Fruit fly (Drosophila melanogaster) whole organism, wandering third instar larva: Measurements from ENCODE around the gene CG7272.

Experiments used
- CG32264 ChIP-seq: fragments of 200-800 bp; sonication (Bioruptor generic); optimal IDR thresholded peaks from 2 replicates; lab custom pipeline; 2016; ENCODE audit warnings: missing biosample characterization, missing genetic modification characterization
- CG9705 ChIP-seq: fragments of 200-800 bp; sonication (Bioruptor generic); optimal IDR thresholded peaks from 2 replicates; lab custom pipeline; 2018; ENCODE audit warnings: missing biosample characterization, mild to moderate bottlenecking, missing genetic modification characterization
- CrebA ChIP-seq: fragments of 200-800 bp; sonication (Bioruptor generic); optimal IDR thresholded peaks from 2 replicates; lab custom pipeline; 2016; ENCODE audit warnings: missing biosample characterization, mild to moderate bottlenecking, missing genetic modification characterization, borderline replicate concordance
- Dfd ChIP-seq: fragments of >200 bp; optimal IDR thresholded peaks from 2 replicates; lab custom pipeline; 2017; ENCODE audit warnings: missing biosample characterization, missing genetic modification characterization
- Dif ChIP-seq: fragments of 200-275, 200-300 bp; sonication (Bioruptor generic); optimal IDR thresholded peaks from 2 replicates; lab custom pipeline; 2018; ENCODE audit warnings: missing biosample characterization, missing genetic modification characterization; ENCODE audit not compliant: partially characterized antibody
- GATAd ChIP-seq: sonication (Bioruptor generic); optimal IDR thresholded peaks from 2 replicates; lab custom pipeline; 2016; ENCODE audit warnings: missing biosample characterization, missing genetic modification characterization
- HLH106 ChIP-seq: fragments of 200-800 bp; optimal IDR thresholded peaks from 3 replicates; lab custom pipeline; 2019; ENCODE audit warnings: missing biosample characterization, mild to moderate bottlenecking, missing genetic modification characterization, moderate library complexity
- Hnf4 ChIP-seq: fragments of 200-800 bp; sonication (Bioruptor generic); optimal IDR thresholded peaks from 2 replicates; lab custom pipeline; 2016; ENCODE audit warnings: missing biosample characterization, mild to moderate bottlenecking, missing genetic modification characterization
- Hr78 ChIP-seq: fragments of >200 bp; optimal IDR thresholded peaks from 2 replicates; lab custom pipeline; 2017; ENCODE audit warnings: missing biosample characterization, missing genetic modification characterization
- Hr83 ChIP-seq: fragments of 200-300 bp; sonication (Bioruptor generic); optimal IDR thresholded peaks from 2 replicates; lab custom pipeline; 2016; ENCODE audit warnings: missing biosample characterization, mild to moderate bottlenecking, missing genetic modification characterization, moderate library complexity; ENCODE audit not compliant: poor library complexity, severe bottlenecking
- Jra ChIP-seq: sonication (Bioruptor generic); optimal IDR thresholded peaks from 2 replicates; lab custom pipeline; 2016; ENCODE audit warnings: missing biosample characterization, missing genetic modification characterization
- Myc ChIP-seq: fragments of >200 bp; optimal IDR thresholded peaks from 2 replicates; lab custom pipeline; 2017
- Rel ChIP-seq, 2 experiments: fragments of 200-800 bp; sonication (Bioruptor generic) in 1 of 2; optimal IDR thresholded peaks; 2 replicates in 1 of 2; 3 replicates in 1 of 2; lab custom pipeline; 2016 to 2019; ENCODE audit warnings: mild to moderate bottlenecking in 2 of 2, missing biosample characterization in 2 of 2, missing genetic modification characterization in 2 of 2, moderate library complexity in 1 of 2
- Sp1 ChIP-seq: fragments of 200-800 bp; sonication (Bioruptor generic); optimal IDR thresholded peaks from 3 replicates; lab custom pipeline; 2019; ENCODE audit warnings: missing biosample characterization, mild to moderate bottlenecking, missing genetic modification characterization, moderate library complexity
- Vsx2 ChIP-seq: fragments of 200-300, 225-300 bp; sonication (Bioruptor generic); optimal IDR thresholded peaks from 2 replicates; lab custom pipeline; 2018; ENCODE audit warnings: missing biosample characterization, missing genetic modification characterization; ENCODE audit not compliant: partially characterized antibody
- br ChIP-seq: fragments of 200-800 bp; sonication (Bioruptor generic); optimal IDR thresholded peaks from 2 replicates; lab custom pipeline; 2016; ENCODE audit warnings: missing biosample characterization, missing genetic modification characterization
- dl ChIP-seq, 2 experiments: fragments of 175-275, 200-275 bp in 1 of 2; fragments of 200-275 bp in 1 of 2; sonication (Bioruptor generic); optimal IDR thresholded peaks; lab custom pipeline; 2018; ENCODE audit warnings: mild to moderate bottlenecking in 2 of 2, missing biosample characterization in 2 of 2, missing genetic modification characterization in 2 of 2, moderate library complexity in 2 of 2; ENCODE audit not compliant: partially characterized antibody in 2 of 2, insufficient read depth in 1 of 2
- dmrt93B ChIP-seq: fragments of 200-800 bp; sonication (Bioruptor generic); optimal IDR thresholded peaks from 2 replicates; lab custom pipeline; 2018; ENCODE audit warnings: missing biosample characterization, mild to moderate bottlenecking, missing genetic modification characterization
- dsf ChIP-seq: sonication (Bioruptor generic); optimal IDR thresholded peaks from 2 replicates; lab custom pipeline; 2016; ENCODE audit warnings: missing biosample characterization, missing genetic modification characterization, borderline replicate concordance
- ey ChIP-seq: fragments of 200-800 bp; sonication (Bioruptor generic); optimal IDR thresholded peaks from 2 replicates; lab custom pipeline; 2016; ENCODE audit warnings: missing biosample characterization, missing genetic modification characterization
- foxo ChIP-seq, 2 experiments: fragments of 200-800 bp; sonication (Bioruptor generic); optimal IDR thresholded peaks; 2 replicates in 1 of 2; 3 replicates in 1 of 2; lab custom pipeline; 2016 to 2017; ENCODE audit warnings: missing biosample characterization in 2 of 2, missing genetic modification characterization in 2 of 2
- fru ChIP-seq: fragments of 200-800 bp; sonication (Bioruptor generic); optimal IDR thresholded peaks from 3 replicates; lab custom pipeline; 2016; ENCODE audit warnings: missing biosample characterization, mild to moderate bottlenecking, missing genetic modification characterization
- h ChIP-seq: fragments of 200-800 bp; sonication (Bioruptor generic); optimal IDR thresholded peaks from 3 replicates; lab custom pipeline; 2016; ENCODE audit warnings: missing biosample characterization, mild to moderate bottlenecking, missing genetic modification characterization
- jim ChIP-seq: fragments of 175-275, 200-325 bp; sonication (Bioruptor generic); optimal IDR thresholded peaks from 2 replicates; lab custom pipeline; 2016; ENCODE audit warnings: missing biosample characterization, mild to moderate bottlenecking, missing genetic modification characterization
- psq ChIP-seq: fragments of 200-800 bp; sonication (Bioruptor generic); optimal IDR thresholded peaks from 3 replicates; lab custom pipeline; 2017; ENCODE audit warnings: missing biosample characterization, mild to moderate bottlenecking, missing genetic modification characterization, moderate library complexity
- sv ChIP-seq: fragments of 200-800 bp; sonication (Bioruptor generic); optimal IDR thresholded peaks from 3 replicates; lab custom pipeline; 2016; ENCODE audit warnings: missing biosample characterization, missing genetic modification characterization
- tai ChIP-seq: sonication (Bioruptor generic); optimal IDR thresholded peaks from 2 replicates; lab custom pipeline; 2016; ENCODE audit warnings: missing biosample characterization, missing genetic modification characterization
- usp ChIP-seq: fragments of >200 bp; optimal IDR thresholded peaks from 2 replicates; lab custom pipeline; 2017; ENCODE audit warnings: missing biosample characterization, missing genetic modification characterization
- woc ChIP-seq: sonication (Bioruptor generic); optimal IDR thresholded peaks from 2 replicates; lab custom pipeline; 2016; ENCODE audit warnings: missing biosample characterization, mild to moderate bottlenecking, missing genetic modification characterization

The CG7272 gene

DNA sequence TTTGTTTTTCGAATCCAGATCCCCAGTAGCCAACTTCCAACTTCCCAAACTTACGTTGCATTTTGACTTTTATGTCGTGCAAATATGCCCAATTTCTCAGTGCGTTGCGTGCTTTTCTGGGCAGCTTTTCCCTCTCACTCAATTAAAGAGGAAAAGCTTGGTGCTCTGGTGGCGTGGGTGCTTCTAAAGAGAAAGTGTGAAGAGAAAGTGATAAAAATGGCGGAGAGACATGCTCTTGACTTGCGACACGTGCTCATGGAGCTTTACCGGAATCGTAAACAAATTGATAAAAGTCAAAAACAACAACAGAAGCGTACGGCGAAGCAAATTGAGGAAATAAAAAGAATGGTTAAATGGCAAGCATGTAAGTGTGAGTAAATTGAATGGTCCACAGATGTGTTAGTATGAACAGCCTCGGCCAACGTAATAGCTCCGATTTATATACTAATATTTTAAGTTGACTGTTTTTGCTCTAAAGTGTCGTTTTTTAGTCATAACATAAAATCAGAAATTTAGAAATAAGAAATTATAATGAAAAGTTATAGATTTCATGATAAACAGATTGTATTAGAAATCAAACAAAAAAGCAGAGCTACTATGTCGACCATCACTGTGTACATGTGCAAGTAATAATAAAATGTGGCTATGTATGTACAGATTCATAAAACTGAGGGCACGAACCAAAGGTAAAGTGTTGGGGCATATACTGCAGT lies 6.7 kb upstream of the CG7272 start:
- TF ChIP-seq GATAd (GFP tag; lab: Kevin White, UChicago) (no peak), dsf (no peak), Hnf4 (GFP tag; lab: Kevin White, UChicago) (no peak), Myc (lab: Kevin White, UChicago) (no peak), sv (GFP tag; lab: Kevin White, UChicago) (no peak), tai (GFP tag; lab: Kevin White, UChicago) (no peak), dl (GFP tag; optimal IDR thresholded peaks at IDR 0.05; lab: Kevin White, UChicago; ENCODE audit: insufficient read depth in 1 of 2, partially characterized antibody in 2 of 2) (peak in 1 of 2 experiments; percentile 30), Dif (GFP tag; lab: Kevin White, UChicago) (peak; percentile 56), Vsx2 (GFP tag; lab: Kevin White, UChicago) (peak; percentile 80), CrebA (GFP tag; lab: Kevin White, UChicago) (no peak), Sp1 (GFP tag; lab: Kevin White, UChicago) (no peak), Rel (GFP tag; optimal IDR thresholded peaks at IDR 0.05; lab: Kevin White, UChicago) (no peak), Rel (tag; optimal IDR thresholded peaks at IDR 0.05; lab: Kevin White, UChicago) (no peak)

DNA sequence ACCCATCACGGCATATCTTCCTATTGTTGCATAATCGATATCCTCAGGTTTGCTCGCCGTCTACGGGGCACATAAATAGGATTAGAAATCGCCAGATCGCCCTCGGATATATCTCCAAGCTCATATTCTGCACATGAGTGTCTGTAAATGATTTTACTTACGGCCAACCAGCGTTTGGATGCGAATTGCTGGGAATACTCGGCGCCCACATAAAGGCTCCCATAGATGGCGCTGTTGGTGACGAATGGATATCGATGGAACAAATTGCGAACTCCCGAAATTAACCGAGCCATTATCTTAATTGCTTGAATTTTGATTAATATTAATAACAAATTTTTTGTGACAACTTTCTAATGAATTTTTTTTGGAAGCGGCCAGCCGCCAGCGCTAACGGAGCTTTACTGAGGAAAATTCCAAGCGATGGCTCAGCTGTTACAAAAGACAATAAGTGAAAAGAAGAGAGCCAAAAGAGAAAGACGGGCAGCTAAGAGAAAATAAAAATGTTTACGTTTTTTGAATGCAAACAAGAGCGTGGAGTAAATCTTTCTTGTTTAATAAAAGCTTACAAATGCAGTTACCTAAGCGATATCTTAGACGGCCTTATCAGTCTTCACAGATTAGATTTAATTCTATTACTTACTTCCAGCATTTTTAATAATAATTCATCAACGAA lies 6.0 kb upstream of the CG7272 start:
- TF ChIP-seq Dif (GFP tag; lab: Kevin White, UChicago) (no peak), Hr83 (GFP tag; lab: Kevin White, UChicago) (no peak), dmrt93B (GFP tag; lab: Kevin White, UChicago) (no peak), Dfd (no peak), foxo (GFP tag; optimal IDR thresholded peaks at IDR 0.05; lab: Kevin White, UChicago) (no peak), br (GFP tag; lab: Kevin White, UChicago) (no peak), h (GFP tag; lab: Kevin White, UChicago) (no peak), dsf (no peak), CG32264 (GFP tag; lab: Kevin White, UChicago) (no peak), Sp1 (GFP tag; lab: Kevin White, UChicago) (no peak), usp (no peak), jim (GFP tag; lab: Kevin White, UChicago) (no peak), HLH106 (tag; lab: Kevin White, UChicago) (no peak), woc (GFP tag; lab: Kevin White, UChicago) (no peak), ey (GFP tag; lab: Kevin White, UChicago) (no peak), Jra (GFP tag; lab: Kevin White, UChicago) (no peak)

DNA sequence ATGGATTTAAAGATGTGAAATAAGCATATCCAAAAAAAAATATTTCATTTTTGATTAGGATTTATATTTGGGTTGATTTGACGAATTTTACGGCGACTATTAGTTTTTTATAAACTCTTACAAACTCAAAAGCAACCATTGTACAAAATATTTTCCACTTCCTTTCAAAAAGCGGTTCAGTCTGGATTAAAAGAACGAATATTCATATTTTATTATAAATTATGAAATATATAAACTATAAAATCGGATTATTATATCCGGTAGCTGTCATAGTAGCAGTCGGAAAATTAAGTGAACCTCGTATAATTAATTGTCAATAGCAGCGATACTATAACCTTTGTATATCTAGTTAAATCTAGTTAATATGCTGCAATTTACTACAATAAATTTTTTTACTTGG lies 5.3 kb upstream of the CG7272 start, which contains the start of gene CG12355:
CG12355 (minus strand) TSS at position 101 of the 400 bp plus-strand sequence.
- TF ChIP-seq HLH106 (tag; lab: Kevin White, UChicago) (no peak), CrebA (GFP tag; lab: Kevin White, UChicago) (no peak), foxo (GFP tag; optimal IDR thresholded peaks at IDR 0.05; lab: Kevin White, UChicago) (no peak), usp (no peak), CG32264 (GFP tag; lab: Kevin White, UChicago) (no peak), dl (GFP tag; optimal IDR thresholded peaks at IDR 0.05; lab: Kevin White, UChicago; ENCODE audit: insufficient read depth in 1 of 2, partially characterized antibody in 2 of 2) (no peak), Dif (GFP tag; lab: Kevin White, UChicago) (no peak)

DNA sequence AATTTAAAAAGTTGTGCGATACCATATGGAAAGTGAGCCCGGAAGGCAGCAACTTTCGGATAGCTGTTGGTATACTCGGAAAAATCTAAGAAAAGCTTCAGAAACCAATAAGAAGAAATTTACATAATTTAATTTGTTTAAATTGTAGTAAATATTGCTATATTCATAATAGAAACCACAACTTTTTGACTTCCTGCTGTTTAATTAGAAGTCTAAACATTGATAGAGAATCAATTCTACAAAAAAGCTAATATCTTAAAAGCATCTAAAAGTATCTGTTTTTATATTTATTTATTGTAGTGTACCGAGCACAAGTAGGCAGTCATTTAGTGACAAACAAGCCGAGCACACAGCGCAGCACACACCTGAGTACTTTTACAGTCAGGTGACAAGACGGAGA lies 4.5 kb upstream of the CG7272 start, which contains the start of gene CG13455:
CG13455 (plus strand) TSS at position 301 of the 400 bp plus-strand sequence.
- TF ChIP-seq Rel (GFP tag; optimal IDR thresholded peaks at IDR 0.05; lab: Kevin White, UChicago), result no peak
- TF ChIP-seq Rel (tag; optimal IDR thresholded peaks at IDR 0.05; lab: Kevin White, UChicago), result no peak

DNA sequence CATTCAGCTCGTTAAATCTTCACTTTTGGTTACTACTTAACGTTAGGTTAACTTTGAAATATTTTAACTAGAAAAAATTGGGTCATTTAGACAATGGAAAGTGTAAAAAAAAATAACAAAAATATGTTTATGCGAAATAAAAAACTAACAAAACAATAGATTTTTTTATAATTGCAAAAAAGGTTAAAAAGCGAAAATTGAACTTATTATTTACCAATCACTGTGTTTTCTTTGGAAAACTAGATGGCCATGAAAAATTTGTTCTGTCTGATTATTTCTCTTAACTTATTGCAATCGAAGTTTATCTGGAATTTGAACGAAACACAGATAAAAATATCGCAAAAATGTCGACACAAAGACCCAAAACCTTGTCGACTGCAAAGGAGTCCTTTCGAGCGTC lies 2.8 kb upstream of the CG7272 start, which contains the start of gene CG7276:
CG7276 (plus strand) TSS at position 301 of the 400 bp plus-strand sequence.
- TF ChIP-seq br (GFP tag; lab: Kevin White, UChicago) (no peak), Myc (lab: Kevin White, UChicago) (no peak), Hr78 (GFP tag; lab: Kevin White, UChicago) (no peak), psq (GFP tag; lab: Kevin White, UChicago) (no peak), fru (GFP tag; lab: Kevin White, UChicago) (no peak), dmrt93B (GFP tag; lab: Kevin White, UChicago) (no peak), woc (GFP tag; lab: Kevin White, UChicago) (no peak), Sp1 (GFP tag; lab: Kevin White, UChicago) (no peak), Vsx2 (GFP tag; lab: Kevin White, UChicago) (no peak), CG9705 (no peak), Hr83 (GFP tag; lab: Kevin White, UChicago) (no peak), Rel (GFP tag; optimal IDR thresholded peaks at IDR 0.05; lab: Kevin White, UChicago) (no peak), Rel (tag; optimal IDR thresholded peaks at IDR 0.05; lab: Kevin White, UChicago) (no peak), Dif (GFP tag; lab: Kevin White, UChicago) (no peak), dsf (no peak), CG32264 (GFP tag; lab: Kevin White, UChicago) (no peak)
